Worm (Caenorhabditis elegans) whole organism, L3 larva: ENCODE measurements around the gene ssp-35.

ENCODE experiments used
- ZK546.5 ChIP-seq: sonication (generic microtip); optimal IDR thresholded peaks from 2 replicates; lab custom pipeline; 2017; ENCODE audit warnings: missing biosample characterization, missing genetic modification characterization
- fos-1 ChIP-seq: fragments of 150-350 bp; optimal IDR thresholded peaks from 2 replicates; lab custom pipeline; 2014; ENCODE audit warnings: missing biosample characterization, missing genetic modification characterization
- lin-39 ChIP-seq: fragments of 150-350 bp; optimal IDR thresholded peaks from 2 replicates; lab custom pipeline; 2018; ENCODE audit warnings: missing biosample characterization, missing genetic modification reagents, missing genetic modification characterization
- nhr-25 ChIP-seq: sonication (generic microtip); optimal IDR thresholded peaks from 2 replicates; lab custom pipeline; 2017; ENCODE audit warnings: missing biosample characterization, missing genetic modification characterization
- unc-39 ChIP-seq: sonication (generic microtip); optimal IDR thresholded peaks from 4 replicates; lab custom pipeline; 2017; ENCODE audit warnings: missing biosample characterization, missing genetic modification characterization
- unc-62 ChIP-seq: fragments of 150-350 bp; sonication (generic microtip); optimal IDR thresholded peaks from 4 replicates; lab custom pipeline; 2014; ENCODE audit warnings: missing biosample characterization, missing genetic modification reagents, missing genetic modification characterization

ce11 chrV:12256398-12256797 is 7.2 kb downstream of the ssp-35 start, which contains the start of gene ugt-55:
- TF ChIP-seq ZK546.5 (tag; lab: Kevin White, UChicago), result no peak
- no peak for TF ChIP-seq unc-39
- TF ChIP-seq unc-62 (GFP tag; lab: Kevin White, UChicago), result no peak
- TF ChIP-seq lin-39, result no peak
- TF ChIP-seq fos-1 (tag; lab: Kevin White, UChicago), result no peak
- TF ChIP-seq nhr-25 (tag; lab: Kevin White, UChicago), result no peak
